Fruit fly (Drosophila melanogaster) whole organism, embryonic: ENCODE results near the gene Ufd4.

Experiments used
- Aef1 ChIP-seq: fragments of 200-800 bp; sonication (Bioruptor generic); IDR thresholded peaks from 3 replicates; pipeline ENCODE4 v1.3.6; 2022; ENCODE audit warnings: missing biosample characterization, missing genetic modification characterization
- Asciz ChIP-seq: fragments of 200-800 bp; sonication (Bioruptor generic); optimal IDR thresholded peaks from 2 replicates; lab custom pipeline; 2017; ENCODE audit warnings: missing biosample characterization, mild to moderate bottlenecking, missing genetic modification characterization, missing genetic modification reagents
- Atf3 ChIP-seq: fragments of 200-800 bp; sonication (Bioruptor generic); optimal IDR thresholded peaks from 3 replicates; lab custom pipeline; 2016; ENCODE audit warnings: missing biosample characterization, missing genetic modification characterization
- BtbVII ChIP-seq: fragments of 200-800 bp; sonication (Bioruptor generic); optimal IDR thresholded peaks from 3 replicates; lab custom pipeline; 2017; ENCODE audit warnings: missing biosample characterization, mild to moderate bottlenecking, missing genetic modification characterization
- C15 ChIP-seq: fragments of 200-800 bp; sonication (Bioruptor generic); IDR thresholded peaks from 3 replicates; pipeline ENCODE4 v1.3.6; 2022; ENCODE audit warnings: missing biosample characterization, missing genetic modification characterization
- CG10462 ChIP-seq: fragments of 200-800 bp; sonication (Bioruptor generic); optimal IDR thresholded peaks from 2 replicates; lab custom pipeline; 2016; ENCODE audit warnings: missing biosample characterization, missing genetic modification characterization
- CG12071 ChIP-seq: fragments of 200-800 bp; sonication (Bioruptor generic); optimal IDR thresholded peaks from 3 replicates; lab custom pipeline; 2018; ENCODE audit warnings: missing biosample characterization, mild to moderate bottlenecking, missing genetic modification characterization
- CG12769 ChIP-seq: fragments of 200-800 bp; sonication (Bioruptor generic); optimal IDR thresholded peaks from 2 replicates; lab custom pipeline; 2019; ENCODE audit warnings: missing biosample characterization, mild to moderate bottlenecking, missing genetic modification characterization, moderate library complexity
- CG15601 ChIP-seq: fragments of 200-800 bp; sonication (Bioruptor generic); optimal IDR thresholded peaks from 3 replicates; lab custom pipeline; 2019; ENCODE audit warnings: missing biosample characterization, mild to moderate bottlenecking, missing genetic modification characterization, moderate library complexity
- CG17829 ChIP-seq: fragments of 200-800 bp; optimal IDR thresholded peaks from 2 replicates; lab custom pipeline; 2019; ENCODE audit warnings: missing biosample characterization, mild to moderate bottlenecking, missing genetic modification characterization, moderate library complexity
- CG18599 ChIP-seq: fragments of 200-800 bp; sonication (Bioruptor generic); optimal IDR thresholded peaks from 3 replicates; lab custom pipeline; 2017; ENCODE audit warnings: missing biosample characterization, missing genetic modification characterization, mild to moderate bottlenecking, moderate library complexity, missing genetic modification reagents
- CG2202 ChIP-seq: fragments of 200-800 bp; sonication (Bioruptor generic); optimal IDR thresholded peaks from 2 replicates; lab custom pipeline; 2018; ENCODE audit warnings: missing biosample characterization, mild to moderate bottlenecking, missing genetic modification characterization
- CG30431 ChIP-seq: fragments of 200-800 bp; sonication (Bioruptor generic); optimal IDR thresholded peaks from 2 replicates; lab custom pipeline; 2017; ENCODE audit warnings: missing biosample characterization, missing genetic modification characterization
- CG31224 ChIP-seq: fragments of 200-800 bp; sonication (Bioruptor generic); IDR thresholded peaks from 2 replicates; pipeline ENCODE4 v1.3.6; 2022; ENCODE audit warnings: missing biosample characterization, missing genetic modification characterization
- CG31388 ChIP-seq: fragments of 200-800 bp; sonication (Bioruptor generic); optimal IDR thresholded peaks from 2 replicates; lab custom pipeline; 2016; ENCODE audit warnings: missing biosample characterization, missing genetic modification characterization
- CG33213 ChIP-seq: fragments of 200-800 bp; sonication (Bioruptor generic); optimal IDR thresholded peaks from 3 replicates; lab custom pipeline; 2016; ENCODE audit warnings: missing biosample characterization, missing genetic modification characterization
- CG7556 ChIP-seq: fragments of 200-800 bp; sonication (Bioruptor generic); optimal IDR thresholded peaks from 2 replicates; lab custom pipeline; 2017; ENCODE audit warnings: missing biosample characterization, mild to moderate bottlenecking, missing genetic modification characterization
- CG8290 ChIP-seq, 3 experiments: fragments of 200-800 bp; sonication (Bioruptor generic); optimal IDR thresholded peaks; 2 replicates each; lab custom pipeline; 2016 to 2019; ENCODE audit warnings: missing biosample characterization in 3 of 3, missing genetic modification characterization in 3 of 3, mild to moderate bottlenecking in 2 of 3, moderate library complexity in 1 of 3
- CG8359 ChIP-seq: fragments of 200-800 bp; sonication (Bioruptor generic); optimal IDR thresholded peaks from 2 replicates; lab custom pipeline; 2017; ENCODE audit warnings: missing biosample characterization, mild to moderate bottlenecking, missing genetic modification characterization, borderline replicate concordance
- CG8478 ChIP-seq: fragments of >200 bp; optimal IDR thresholded peaks from 2 replicates; lab custom pipeline; 2018
- Dref ChIP-seq: fragments of 200-800 bp; sonication (Bioruptor generic); IDR thresholded peaks from 2 replicates; pipeline ENCODE4 v1.3.6; 2022; ENCODE audit warnings: missing biosample characterization, missing genetic modification characterization
- Fer2 ChIP-seq: fragments of 200-800 bp; sonication (Bioruptor generic); optimal IDR thresholded peaks from 2 replicates; lab custom pipeline; 2018; ENCODE audit warnings: missing biosample characterization, mild to moderate bottlenecking, missing genetic modification characterization, moderate library complexity
- Lhr ChIP-seq: fragments of 200-800 bp; sonication (Bioruptor generic); optimal IDR thresholded peaks from 3 replicates; lab custom pipeline; 2017; ENCODE audit warnings: mild to moderate bottlenecking, missing biosample characterization, missing genetic modification reagents, missing genetic modification characterization
- MESR4 ChIP-seq: fragments of 200-800 bp; sonication (Bioruptor generic); optimal IDR thresholded peaks from 2 replicates; lab custom pipeline; 2018; ENCODE audit warnings: missing biosample characterization, mild to moderate bottlenecking, missing genetic modification characterization, moderate library complexity
- Max ChIP-seq: fragments of 200-800 bp; sonication (Bioruptor generic); optimal IDR thresholded peaks from 2 replicates; lab custom pipeline; 2016; ENCODE audit warnings: missing biosample characterization, mild to moderate bottlenecking, missing genetic modification characterization
- Myb ChIP-seq: fragments of 200-800 bp; sonication (Bioruptor generic); optimal IDR thresholded peaks from 2 replicates; lab custom pipeline; 2016; ENCODE audit warnings: missing biosample characterization, missing genetic modification characterization
- PHDP ChIP-seq: fragments of 200-800 bp; sonication (Bioruptor generic); optimal IDR thresholded peaks from 3 replicates; lab custom pipeline; 2018; ENCODE audit warnings: missing biosample characterization, mild to moderate bottlenecking, missing genetic modification characterization, moderate library complexity
- Ptx1 ChIP-seq: fragments of 200-800 bp; sonication (Bioruptor generic); IDR thresholded peaks from 2 replicates; pipeline ENCODE4 v1.3.6; 2022; ENCODE audit warnings: missing biosample characterization, missing genetic modification characterization
- Rx ChIP-seq: fragments of 200-800 bp; sonication (Bioruptor generic); IDR thresholded peaks from 2 replicates; pipeline ENCODE4 v1.3.6; 2022; ENCODE audit warnings: missing biosample characterization, missing genetic modification characterization
- abd-A ChIP-seq: fragments of 200-800 bp; sonication (Bioruptor generic); optimal IDR thresholded peaks from 3 replicates; lab custom pipeline; 2019; ENCODE audit warnings: missing biosample characterization, mild to moderate bottlenecking, missing genetic modification characterization, moderate library complexity
- cato ChIP-seq: fragments of 200-800 bp; sonication (Bioruptor generic); optimal IDR thresholded peaks from 2 replicates; lab custom pipeline; 2016; ENCODE audit warnings: missing biosample characterization, missing genetic modification characterization, borderline replicate concordance
- dmrt11E ChIP-seq: fragments of 200-800 bp; sonication (Bioruptor generic); optimal IDR thresholded peaks from 3 replicates; lab custom pipeline; 2018; ENCODE audit warnings: missing biosample characterization, mild to moderate bottlenecking, missing genetic modification characterization, moderate library complexity
- dysf ChIP-seq: fragments of 200-800 bp; sonication (Bioruptor generic); IDR thresholded peaks from 3 replicates; pipeline ENCODE4 v1.3.6; 2022; ENCODE audit warnings: missing biosample characterization, missing genetic modification characterization
- fd64A ChIP-seq: fragments of 200-800 bp; sonication (Bioruptor generic); optimal IDR thresholded peaks from 3 replicates; lab custom pipeline; 2018; ENCODE audit warnings: missing biosample characterization, mild to moderate bottlenecking, missing genetic modification characterization
- hkb ChIP-seq, 2 experiments: fragments of 200-800 bp in 1 of 2; fragments of >200 bp in 1 of 2; sonication (Bioruptor generic) in 1 of 2; IDR thresholded peaks in 1 of 2; optimal IDR thresholded peaks in 1 of 2; 2 replicates each; pipeline versions ENCODE4 v1.3.6 to Lab custom; 2017 to 2022; ENCODE audit warnings: missing biosample characterization in 1 of 2, missing genetic modification characterization in 1 of 2
- jigr1 ChIP-seq: fragments of 200-800 bp; sonication (Bioruptor generic); IDR thresholded peaks from 3 replicates; pipeline ENCODE4 v1.3.6; 2022; ENCODE audit warnings: missing biosample characterization, missing genetic modification characterization
- mam ChIP-seq: fragments of 200-800 bp; sonication (Bioruptor generic); optimal IDR thresholded peaks from 3 replicates; lab custom pipeline; 2016; ENCODE audit warnings: missing biosample characterization, missing genetic modification characterization
- odd ChIP-seq: fragments of 200-800 bp; sonication (Bioruptor generic); optimal IDR thresholded peaks from 2 replicates; lab custom pipeline; 2017; ENCODE audit warnings: missing biosample characterization, mild to moderate bottlenecking, missing genetic modification characterization
- pho ChIP-seq: fragments of 200-800 bp; sonication (Bioruptor generic); optimal IDR thresholded peaks from 2 replicates; lab custom pipeline; 2016; ENCODE audit warnings: missing biosample characterization, missing genetic modification characterization
- pum ChIP-seq: fragments of 200-800 bp; sonication (Bioruptor generic); optimal IDR thresholded peaks from 2 replicates; lab custom pipeline; 2016; ENCODE audit warnings: missing biosample characterization, missing genetic modification characterization
- repo ChIP-seq: fragments of 200-800 bp; sonication (Bioruptor generic); optimal IDR thresholded peaks from 2 replicates; lab custom pipeline; 2016; ENCODE audit warnings: missing biosample characterization, missing genetic modification characterization
- schlank ChIP-seq: fragments of 200-800 bp; sonication (Bioruptor generic); optimal IDR thresholded peaks from 2 replicates; lab custom pipeline; 2018; ENCODE audit warnings: missing biosample characterization, mild to moderate bottlenecking, missing genetic modification characterization
- sens ChIP-seq: fragments of 200-800 bp; sonication (Bioruptor generic); peaks from one replicate; lab custom pipeline; 2016; ENCODE audit warnings: missing biosample characterization, missing genetic modification characterization
- sima ChIP-seq: fragments of 200-800 bp; sonication (Bioruptor generic); optimal IDR thresholded peaks from 2 replicates; lab custom pipeline; 2016; ENCODE audit warnings: missing biosample characterization, missing genetic modification characterization
- ssp ChIP-seq: fragments of 200-800 bp; sonication (Bioruptor generic); IDR thresholded peaks from 2 replicates; pipeline ENCODE4 v1.3.6; 2022; ENCODE audit warnings: missing biosample characterization, missing genetic modification characterization
- sug ChIP-seq: fragments of 200-800 bp; optimal IDR thresholded peaks from 2 replicates; lab custom pipeline; 2019; ENCODE audit warnings: missing biosample characterization, mild to moderate bottlenecking, missing genetic modification characterization, moderate library complexity
- tup ChIP-seq: fragments of 200-800 bp; sonication (Bioruptor generic); optimal IDR thresholded peaks from 2 replicates; lab custom pipeline; 2016; ENCODE audit warnings: missing biosample characterization, mild to moderate bottlenecking, missing genetic modification characterization, moderate library complexity
- unc-4 ChIP-seq: fragments of 200-800 bp; sonication (Bioruptor generic); IDR thresholded peaks from 2 replicates; pipeline ENCODE4 v1.3.6; 2022; ENCODE audit warnings: missing biosample characterization, missing genetic modification characterization; ENCODE audit not compliant: partially characterized antibody
- wek ChIP-seq: fragments of 200-800 bp; sonication (Bioruptor generic); optimal IDR thresholded peaks from 3 replicates; lab custom pipeline; 2018; ENCODE audit warnings: missing biosample characterization, mild to moderate bottlenecking, missing genetic modification characterization, moderate library complexity
- zen2 ChIP-seq: fragments of 200-800 bp; sonication (Bioruptor generic); IDR thresholded peaks from 3 replicates; pipeline ENCODE4 v1.3.6; 2022; ENCODE audit warnings: missing biosample characterization, missing genetic modification characterization; ENCODE audit not compliant: partially characterized antibody
- zf30C ChIP-seq: fragments of 200-800 bp; sonication (Bioruptor generic); optimal IDR thresholded peaks from 3 replicates; lab custom pipeline; 2018; ENCODE audit warnings: missing biosample characterization, mild to moderate bottlenecking, missing genetic modification characterization

Ufd4 gene

DNA sequence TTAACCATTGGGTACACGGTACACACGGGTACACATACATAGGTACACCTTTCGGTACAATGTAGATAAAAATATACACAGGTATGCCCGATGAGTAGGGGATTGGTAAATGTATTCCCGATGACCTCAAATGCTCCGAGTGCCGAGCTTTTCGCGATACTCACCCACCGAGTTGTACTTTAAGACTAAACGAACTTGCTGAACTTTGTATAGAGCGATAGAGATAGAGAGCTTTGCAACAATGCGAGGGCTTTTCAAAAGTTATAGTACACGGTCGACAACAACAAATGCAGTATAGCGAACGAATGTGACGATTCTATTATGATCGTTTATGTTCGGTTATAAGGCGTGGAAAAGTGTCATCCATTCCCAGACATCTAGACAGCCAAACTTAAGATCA, 29.4 kb upstream of the Ufd4 start (continued):
- TF ChIP-seq CG33213 (GFP tag; lab: Kevin White, UChicago) (no peak), sima (no peak), Myb (GFP tag; lab: Kevin White, UChicago) (no peak), pho (GFP tag; lab: Kevin White, UChicago) (peak; percentile 24), CG18599 (no peak), sens (GFP tag; lab: Kevin White, UChicago) (peak; percentile 20), sug (tag; lab: Kevin White, UChicago) (peak; percentile 38), PHDP (tag; lab: Kevin White, UChicago) (no peak), mam (GFP tag; lab: Kevin White, UChicago) (no peak), CG8290 (GFP tag; optimal IDR thresholded peaks at IDR 0.05; lab: Kevin White, UChicago) (no peak), CG8290 (tag; optimal IDR thresholded peaks at IDR 0.05; lab: Kevin White, UChicago) (peak in 1 of 2 experiments; percentile 67), repo (no peak), Atf3 (no peak), jigr1 (no peak), cato (GFP tag; lab: Kevin White, UChicago) (no peak), C15 (GFP tag; lab: Robert Waterston, UW) (no peak), Rx (GFP tag; lab: Robert Waterston, UW) (no peak), Ptx1 (GFP tag; lab: Robert Waterston, UW) (no peak), zf30C (no peak), CG2202 (tag; lab: Kevin White, UChicago) (no peak), CG7556 (GFP tag; lab: Kevin White, UChicago) (no peak), unc-4 (GFP tag; lab: Robert Waterston, UW) (no peak), CG8359 (no peak), dmrt11E (tag; lab: Kevin White, UChicago) (no peak), zen2 (GFP tag; lab: Robert Waterston, UW) (no peak), Asciz (GFP tag; lab: Kevin White, UChicago) (no peak), CG12071 (GFP tag; lab: Kevin White, UChicago) (no peak), wek (GFP tag; lab: Kevin White, UChicago) (no peak), CG31388 (GFP tag; lab: Kevin White, UChicago) (no peak), BtbVII (GFP tag; lab: Kevin White, UChicago) (peak; percentile 59), odd (GFP tag; lab: Kevin White, UChicago) (no peak), MESR4 (GFP tag; lab: Kevin White, UChicago) (peak; percentile 7), Aef1 (GFP tag; lab: Robert Waterston, UW) (peak; percentile 60; the same call in 2 of the 3 replicates), fd64A (GFP tag; lab: Kevin White, UChicago) (no peak), pum (GFP tag; lab: Kevin White, UChicago) (no peak), hkb (optimal IDR thresholded peaks at IDR 0.05; lab: Kevin White, UChicago) (no peak), hkb (GFP tag; IDR thresholded peaks at IDR 0.05; lab: Robert Waterston, UW) (peak; percentile 30; the same call in 1 of the 2 replicates), Fer2 (no peak), abd-A (tag; lab: Kevin White, UChicago) (no peak), CG30431 (GFP tag; lab: Kevin White, UChicago) (no peak), CG10462 (GFP tag; lab: Kevin White, UChicago) (no peak), CG15601 (tag; lab: Kevin White, UChicago) (no peak), ssp (no peak), dysf (GFP tag; lab: Robert Waterston, UW) (no peak), CG8478 (no peak), Max (GFP tag; lab: Kevin White, UChicago) (no peak), Lhr (no peak), tup (GFP tag; lab: Kevin White, UChicago) (no peak), CG17829 (no peak), CG12769 (peak; percentile 98), Dref (GFP tag; lab: Robert Waterston, UW) (no peak), CG31224 (GFP tag; lab: Robert Waterston, UW) (no peak), schlank (tag; lab: Kevin White, UChicago) (no peak)
